Fruit fly (Drosophila melanogaster) whole organism, adult: ENCODE results near the gene CG17104.

ENCODE experiments used
- CG11617 ChIP-seq: fragments of 200-800 bp; sonication (Bioruptor generic); optimal IDR thresholded peaks from 2 replicates; lab custom pipeline; 2017; ENCODE audit warnings: mild to moderate bottlenecking, missing biosample characterization, missing genetic modification reagents, missing genetic modification characterization
- CG12768 ChIP-seq: fragments of 200-800 bp; sonication (Bioruptor generic); optimal IDR thresholded peaks from 2 replicates; lab custom pipeline; 2017; ENCODE audit warnings: missing biosample characterization, missing genetic modification characterization, mild to moderate bottlenecking, moderate library complexity, missing genetic modification reagents
- CG14711 ChIP-seq: fragments of 200-800 bp; sonication (Bioruptor generic); optimal IDR thresholded peaks from 2 replicates; lab custom pipeline; 2018; ENCODE audit warnings: missing biosample characterization, mild to moderate bottlenecking, missing genetic modification characterization, moderate library complexity
- CG1620 ChIP-seq: fragments of 200-800 bp; sonication (Bioruptor generic); optimal IDR thresholded peaks from 2 replicates; lab custom pipeline; 2016; ENCODE audit warnings: missing biosample characterization, missing genetic modification characterization
- CG33017 ChIP-seq: fragments of 200-800 bp; sonication (Bioruptor generic); optimal IDR thresholded peaks from 2 replicates; lab custom pipeline; 2018; ENCODE audit warnings: missing biosample characterization, mild to moderate bottlenecking, missing genetic modification characterization, moderate library complexity
- CG5204 ChIP-seq: fragments of 200-800 bp; sonication (Bioruptor generic); optimal IDR thresholded peaks from 2 replicates; lab custom pipeline; 2016; ENCODE audit warnings: missing biosample characterization, missing genetic modification characterization
- CG7045 ChIP-seq: fragments of 200-800 bp; sonication (Bioruptor generic); optimal IDR thresholded peaks from 2 replicates; lab custom pipeline; 2017; ENCODE audit warnings: missing biosample characterization, mild to moderate bottlenecking, missing genetic modification characterization
- CG7101 ChIP-seq: fragments of 200-800 bp; sonication (Bioruptor generic); optimal IDR thresholded peaks from 2 replicates; lab custom pipeline; 2018; ENCODE audit warnings: missing biosample characterization, mild to moderate bottlenecking, missing genetic modification characterization, moderate library complexity
- Clk ChIP-seq: fragments of 200-800 bp; sonication (Bioruptor generic); optimal IDR thresholded peaks from 2 replicates; lab custom pipeline; 2017; ENCODE audit warnings: missing biosample characterization, missing genetic modification characterization
- Crg-1 ChIP-seq: fragments of 200-800 bp; sonication (Bioruptor generic); optimal IDR thresholded peaks from 2 replicates; lab custom pipeline; 2016; ENCODE audit warnings: missing biosample characterization, missing genetic modification characterization
- Hr96 ChIP-seq: fragments of 200-800 bp; sonication (Bioruptor generic); optimal IDR thresholded peaks from 2 replicates; lab custom pipeline; 2016; ENCODE audit warnings: missing biosample characterization, missing genetic modification characterization
- Mnt ChIP-seq: fragments of 200-800 bp; sonication (Bioruptor generic); optimal IDR thresholded peaks from 2 replicates; lab custom pipeline; 2016; ENCODE audit warnings: missing biosample characterization, mild to moderate bottlenecking, missing genetic modification characterization
- bab1 ChIP-seq: fragments of 200-800 bp; sonication (Bioruptor generic); optimal IDR thresholded peaks from 3 replicates; lab custom pipeline; 2019; ENCODE audit warnings: missing biosample characterization, mild to moderate bottlenecking, missing genetic modification characterization, moderate library complexity
- cic ChIP-seq: fragments of 200-800 bp; sonication (Bioruptor generic); optimal IDR thresholded peaks from 2 replicates; lab custom pipeline; 2017; ENCODE audit warnings: missing biosample characterization, mild to moderate bottlenecking, missing genetic modification characterization, moderate library complexity
- cnc ChIP-seq, 2 experiments: fragments of >200 bp; optimal IDR thresholded peaks; 2 replicates each; lab custom pipeline; 2017
- kay ChIP-seq: fragments of 200-800 bp; sonication (Bioruptor generic); peaks from one replicate; lab custom pipeline; 2016; ENCODE audit warnings: missing biosample characterization, missing genetic modification characterization, borderline replicate concordance
- ovo ChIP-seq: fragments of 200-800 bp; sonication (Bioruptor generic); optimal IDR thresholded peaks from 2 replicates; lab custom pipeline; 2016; ENCODE audit warnings: missing biosample characterization, missing genetic modification characterization
- pad ChIP-seq: fragments of 200-800 bp; sonication (Bioruptor generic); optimal IDR thresholded peaks from 3 replicates; lab custom pipeline; 2017; ENCODE audit warnings: missing biosample characterization, missing genetic modification characterization, mild to moderate bottlenecking, moderate library complexity, missing genetic modification reagents
- tj ChIP-seq: fragments of 200-800 bp; sonication (Bioruptor generic); optimal IDR thresholded peaks from 3 replicates; lab custom pipeline; 2017; ENCODE audit warnings: missing biosample characterization, mild to moderate bottlenecking, missing genetic modification characterization, moderate library complexity
- toe ChIP-seq: fragments of 200-800 bp; sonication (Bioruptor generic); optimal IDR thresholded peaks from 2 replicates; lab custom pipeline; 2016; ENCODE audit warnings: missing biosample characterization, missing genetic modification characterization

The CG17104 gene

DNA sequence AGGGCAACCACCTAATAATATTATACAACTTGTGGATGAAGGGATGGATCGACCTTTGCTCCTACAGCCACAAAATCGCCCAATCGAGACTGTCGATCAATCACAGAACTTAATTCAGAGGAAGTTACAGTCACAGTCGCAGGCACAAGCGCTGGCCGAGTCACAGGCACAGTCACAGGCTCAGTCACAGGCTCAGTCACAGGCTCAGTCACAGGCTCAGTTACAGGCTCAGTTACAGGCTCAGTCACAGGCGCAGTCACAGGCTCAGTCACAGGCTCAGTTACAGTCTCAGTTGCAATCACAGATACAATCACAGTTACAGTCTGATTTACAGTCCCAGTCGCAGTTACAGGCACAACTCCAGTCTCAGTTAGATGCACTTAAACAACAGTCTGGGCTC is 30.3 kb upstream of the CG17104 start:
- TF ChIP-seq CG5204 (GFP tag; lab: Kevin White, UChicago) (no peak), Crg-1 (GFP tag; lab: Kevin White, UChicago) (no peak), CG33017 (tag; lab: Kevin White, UChicago) (no peak), Mnt (GFP tag; lab: Kevin White, UChicago) (no peak), CG14711 (tag; lab: Kevin White, UChicago) (no peak), CG1620 (GFP tag; lab: Kevin White, UChicago) (no peak), Clk (GFP tag; lab: Kevin White, UChicago) (no peak), ovo (GFP tag; lab: Kevin White, UChicago) (no peak), tj (no peak), kay (GFP tag; lab: Kevin White, UChicago) (no peak), cnc (optimal IDR thresholded peaks at IDR 0.05; lab: Kevin White, UChicago) (no peak), cic (GFP tag; lab: Kevin White, UChicago) (no peak), CG11617 (GFP tag; lab: Kevin White, UChicago) (no peak), CG12768 (GFP tag; lab: Kevin White, UChicago) (no peak), CG7045 (no peak), pad (GFP tag; lab: Kevin White, UChicago) (no peak), toe (no peak)

- no peak for TF ChIP-seq CG33017 (tag; lab: Kevin White, UChicago)
- no peak for TF ChIP-seq CG7101
- TF ChIP-seq pad (GFP tag; lab: Kevin White, UChicago) = no peak
- no peak for TF ChIP-seq tj
- TF ChIP-seq toe = no peak
- no peak for TF ChIP-seq Hr96 (GFP tag; lab: Kevin White, UChicago)
- no peak for TF ChIP-seq CG11617 (GFP tag; lab: Kevin White, UChicago)
- TF ChIP-seq CG7045 = no peak
- no peak for TF ChIP-seq CG1620 (GFP tag; lab: Kevin White, UChicago)
- no peak for TF ChIP-seq cic (GFP tag; lab: Kevin White, UChicago)
- no peak for TF ChIP-seq Mnt (GFP tag; lab: Kevin White, UChicago)
- no peak for TF ChIP-seq CG5204 (GFP tag; lab: Kevin White, UChicago)
Observed at dm6 chr2L:10647720-10648349, 29.2 kb upstream of the CG17104 start.

dm6 chr2L:10651313-10651712 is 25.7 kb upstream of the CG17104 start, which contains the start of gene dbf:
dbf (plus strand) TSS chr2L:10651613.
- TF ChIP-seq CG14711 (tag; lab: Kevin White, UChicago) (no peak), Crg-1 (GFP tag; lab: Kevin White, UChicago) (no peak), cic (GFP tag; lab: Kevin White, UChicago) (no peak), CG5204 (GFP tag; lab: Kevin White, UChicago) (no peak), ovo (GFP tag; lab: Kevin White, UChicago) (no peak), Mnt (GFP tag; lab: Kevin White, UChicago) (no peak), CG33017 (tag; lab: Kevin White, UChicago) (no peak), kay (GFP tag; lab: Kevin White, UChicago) (no peak), cnc (optimal IDR thresholded peaks at IDR 0.05; lab: Kevin White, UChicago) (no peak), tj (no peak), CG11617 (GFP tag; lab: Kevin White, UChicago) (no peak)

- TF ChIP-seq CG5204 (GFP tag; lab: Kevin White, UChicago) (no peak), CG7045 (no peak), toe (no peak), kay (GFP tag; lab: Kevin White, UChicago) (no peak), Hr96 (GFP tag; lab: Kevin White, UChicago) (no peak), CG1620 (GFP tag; lab: Kevin White, UChicago) (no peak), CG7101 (no peak), Crg-1 (GFP tag; lab: Kevin White, UChicago) (no peak), CG12768 (GFP tag; lab: Kevin White, UChicago) (no peak), cnc (optimal IDR thresholded peaks at IDR 0.05; lab: Kevin White, UChicago) (no peak), Mnt (GFP tag; lab: Kevin White, UChicago) (no peak), CG14711 (tag; lab: Kevin White, UChicago) (no peak), cic (GFP tag; lab: Kevin White, UChicago) (no peak), ovo (GFP tag; lab: Kevin White, UChicago) (no peak), CG33017 (tag; lab: Kevin White, UChicago) (no peak), bab1 (no peak)
Observed at dm6 chr2L:10654520-10654919, 22.5 kb upstream of the CG17104 start.

- TF ChIP-seq CG1620 (GFP tag; lab: Kevin White, UChicago) = no peak
Observed at dm6 chr2L:10657981-10658380, 19.0 kb upstream of the CG17104 start, which contains the start of gene CG45690. CG45690 (plus strand) TSS chr2L:10658281.

DNA sequence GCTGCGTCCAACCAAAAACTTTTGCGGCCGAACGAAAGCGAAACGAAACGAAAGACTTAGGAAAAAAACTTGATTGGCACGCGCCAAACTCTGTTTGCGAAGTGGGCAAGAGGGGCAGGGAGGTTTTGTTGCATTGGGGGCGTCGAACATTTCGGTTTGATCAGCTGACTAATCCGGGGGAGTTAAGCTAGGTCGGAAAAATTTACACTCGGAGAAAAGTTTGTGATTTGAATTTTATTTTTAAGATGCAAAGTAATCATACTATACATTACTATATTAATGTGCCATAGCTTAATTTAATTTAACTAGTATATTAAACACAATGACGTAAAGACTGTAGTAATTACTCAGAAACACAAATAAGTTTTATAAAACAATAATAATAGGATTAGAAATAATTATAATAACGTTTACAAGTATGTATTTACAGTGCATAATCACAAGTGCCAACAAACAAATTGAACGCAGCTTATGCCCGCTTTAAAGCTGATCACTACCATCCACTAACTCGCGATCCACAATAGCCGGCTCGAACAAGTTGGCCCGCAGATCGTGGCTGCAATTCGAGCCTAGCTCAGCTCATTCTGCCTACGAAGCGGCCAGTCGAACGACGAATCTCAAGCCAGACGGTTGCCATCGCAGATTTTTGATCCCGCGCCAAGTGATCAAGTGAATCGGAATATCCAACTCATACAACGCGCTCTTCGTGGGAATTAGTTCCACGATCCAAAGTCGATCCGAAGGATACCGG is 15.3 kb upstream of the CG17104 start, which contains the start of gene CG31871:
TSS of gene CG31871 (plus strand) at position 592 of the 751 bp plus-strand sequence.
- TF ChIP-seq cnc (optimal IDR thresholded peaks at IDR 0.05; lab: Kevin White, UChicago) (no peak), CG7045 (peak; percentile 22)
